Worm (Caenorhabditis elegans) whole organism, L1 larva: ENCODE data around the gene clec-83.

Experiments used
- C04F5.9 ChIP-seq: sonication (generic microtip); optimal IDR thresholded peaks from 2 replicates; lab custom pipeline; 2016; ENCODE audit warnings: missing genetic modification characterization, missing compliant biosample characterization
- C34B4.2 ChIP-seq: sonication (generic microtip); optimal IDR thresholded peaks from 2 replicates; lab custom pipeline; 2017; ENCODE audit warnings: mild to moderate bottlenecking, missing genetic modification characterization, missing compliant biosample characterization
- F16B12.6 ChIP-seq: fragments of 150-350 bp; optimal IDR thresholded peaks from 2 replicates; lab custom pipeline; 2014; ENCODE audit warnings: missing biosample characterization, missing genetic modification characterization
- aha-1 ChIP-seq: fragments of 150-350 bp; optimal IDR thresholded peaks from 2 replicates; lab custom pipeline; 2014; ENCODE audit warnings: missing biosample characterization, missing genetic modification characterization
- alr-1 ChIP-seq: fragments of 200-800 bp; sonication (Bioruptor generic); optimal IDR thresholded peaks from 2 replicates; lab custom pipeline; 2018; ENCODE audit warnings: borderline replicate concordance, mild to moderate bottlenecking, missing genetic modification characterization, missing compliant biosample characterization
- ceh-8 ChIP-seq: fragments of 200-800 bp; sonication (Bioruptor generic); optimal IDR thresholded peaks from 2 replicates; lab custom pipeline; 2018; ENCODE audit warnings: mild to moderate bottlenecking, missing genetic modification characterization, moderate library complexity, missing compliant biosample characterization
- ceh-82 ChIP-seq, 3 experiments: fragments of 150-350 bp in 1 of 3; sonication (generic microtip) in 2 of 3; optimal IDR thresholded peaks; 2 replicates each; lab custom pipeline; 2014 to 2017; ENCODE audit warnings: missing biosample characterization in 3 of 3, missing genetic modification characterization in 3 of 3
- ceh-88 ChIP-seq: fragments of 200-800 bp; sonication (Bioruptor generic); IDR thresholded peaks from 2 replicates; pipeline ENCODE4 v1.3.6; 2022; ENCODE audit warnings: missing genetic modification characterization, missing compliant biosample characterization
- ces-1 ChIP-seq: fragments of 150-350 bp; optimal IDR thresholded peaks from 2 replicates; lab custom pipeline; 2014; ENCODE audit warnings: missing biosample characterization, missing genetic modification reagents, missing genetic modification characterization
- dsc-1 ChIP-seq: sonication (generic microtip); optimal IDR thresholded peaks from 2 replicates; lab custom pipeline; 2016; ENCODE audit warnings: mild to moderate bottlenecking, missing genetic modification characterization, missing compliant biosample characterization
- efl-1 ChIP-seq, 4 experiments: fragments of 150-350 bp; optimal IDR thresholded peaks in 3 of 4; peaks in 1 of 4; 1 replicate in 1 of 4; 2 replicates in 3 of 4; lab custom pipeline; 2014; ENCODE audit warnings: missing biosample characterization in 2 of 4, missing genetic modification characterization in 2 of 4, missing genetic modification reagents in 2 of 4
- efl-3 ChIP-seq: fragments of 200-800 bp; sonication (Bioruptor generic); optimal IDR thresholded peaks from 2 replicates; lab custom pipeline; 2018; ENCODE audit warnings: mild to moderate bottlenecking, missing genetic modification characterization, missing compliant biosample characterization
- egl-13 ChIP-seq: sonication (generic microtip); optimal IDR thresholded peaks from 2 replicates; lab custom pipeline; 2016; ENCODE audit warnings: missing genotype, missing genetic modification reagents, missing genetic modification characterization, missing compliant biosample characterization
- elt-2 ChIP-seq: sonication (generic microtip); optimal IDR thresholded peaks from 2 replicates; lab custom pipeline; 2016; ENCODE audit warnings: missing genetic modification characterization, mild to moderate bottlenecking, inconsistent platforms, missing compliant biosample characterization, missing genetic modification reagents
- elt-3 ChIP-seq, 6 experiments: fragments of 150-350 bp in 1 of 6; sonication (generic microtip); optimal IDR thresholded peaks; 2 replicates each; lab custom pipeline; 2017 to 2018; ENCODE audit warnings: missing biosample characterization in 6 of 6, missing genetic modification characterization in 6 of 6, inconsistent platforms in 1 of 6
- fkh-4 ChIP-seq: sonication (generic microtip); optimal IDR thresholded peaks from 2 replicates; lab custom pipeline; 2016; ENCODE audit warnings: missing compliant biosample characterization, missing genetic modification characterization, borderline replicate concordance
- fkh-8 ChIP-seq: sonication (generic microtip); optimal IDR thresholded peaks from 2 replicates; lab custom pipeline; 2016; ENCODE audit warnings: mild to moderate bottlenecking, missing genetic modification characterization, missing compliant biosample characterization
- fos-1 ChIP-seq: fragments of 150-350 bp; optimal IDR thresholded peaks from 2 replicates; lab custom pipeline; 2014; ENCODE audit warnings: missing biosample characterization, missing genetic modification characterization
- irx-1 ChIP-seq: sonication (generic microtip); optimal IDR thresholded peaks from 2 replicates; lab custom pipeline; 2016; ENCODE audit warnings: missing genetic modification characterization, missing compliant biosample characterization
- lin-15B ChIP-seq: fragments of 150-350 bp; sonication (generic microtip); optimal IDR thresholded peaks from 3 replicates; lab custom pipeline; 2014; ENCODE audit warnings: missing biosample characterization, missing genetic modification characterization
- lin-35 ChIP-seq, 2 experiments: fragments of 150-350 bp; optimal IDR thresholded peaks; 2 replicates each; lab custom pipeline; 2014; ENCODE audit warnings: missing biosample characterization in 2 of 2, missing genetic modification characterization in 2 of 2, missing genetic modification reagents in 2 of 2
- lsy-2 ChIP-seq, 2 experiments: fragments of 150-350 bp; optimal IDR thresholded peaks; 2 replicates each; lab custom pipeline; 2014; ENCODE audit warnings: missing biosample characterization in 2 of 2, missing genetic modification characterization in 2 of 2
- mab-9 ChIP-seq: fragments of 200-800 bp; sonication (Bioruptor generic); IDR thresholded peaks from 2 replicates; pipeline ENCODE4 v1.3.6; 2022; ENCODE audit warnings: missing genetic modification reagents, missing genetic modification characterization, missing compliant biosample characterization
- nhr-11 ChIP-seq: fragments of 150-350 bp; optimal IDR thresholded peaks from 2 replicates; lab custom pipeline; 2014; ENCODE audit warnings: missing biosample characterization, missing genetic modification characterization
- nhr-12 ChIP-seq: sonication (generic microtip); optimal IDR thresholded peaks from 2 replicates; lab custom pipeline; 2017; ENCODE audit warnings: missing biosample characterization, missing genetic modification characterization
- nhr-20 ChIP-seq: sonication (generic microtip); optimal IDR thresholded peaks from 2 replicates; lab custom pipeline; 2016; ENCODE audit warnings: mild to moderate bottlenecking, missing genetic modification characterization, missing compliant biosample characterization
- nhr-237 ChIP-seq: fragments of 150-350 bp; optimal IDR thresholded peaks from 2 replicates; lab custom pipeline; 2014; ENCODE audit warnings: missing biosample characterization, missing genetic modification characterization
- nhr-71 ChIP-seq: sonication (generic microtip); optimal IDR thresholded peaks from 2 replicates; lab custom pipeline; 2016; ENCODE audit warnings: mild to moderate bottlenecking, missing genetic modification characterization, moderate library complexity, missing compliant biosample characterization
- nhr-76 ChIP-seq: sonication (generic microtip); optimal IDR thresholded peaks from 2 replicates; lab custom pipeline; 2017; ENCODE audit warnings: missing biosample characterization, missing genetic modification characterization
- nhr-77 ChIP-seq: fragments of 150-350 bp; optimal IDR thresholded peaks from 2 replicates; lab custom pipeline; 2014; ENCODE audit warnings: missing biosample characterization, missing genetic modification characterization
- nhr-84 ChIP-seq: sonication (generic microtip); optimal IDR thresholded peaks from 2 replicates; lab custom pipeline; 2017; ENCODE audit warnings: missing biosample characterization, missing genetic modification characterization
- nhr-85 ChIP-seq: sonication (generic microtip); peaks from one replicate; lab custom pipeline; 2016; ENCODE audit warnings: missing genetic modification characterization, inconsistent platforms, missing compliant biosample characterization
- nhr-90 ChIP-seq: sonication (generic microtip); optimal IDR thresholded peaks from 2 replicates; lab custom pipeline; 2016; ENCODE audit warnings: mild to moderate bottlenecking, missing genetic modification characterization, missing compliant biosample characterization; ENCODE audit not compliant: poor library complexity
- pax-3 ChIP-seq: fragments of 200-800 bp; sonication (Bioruptor generic); optimal IDR thresholded peaks from 2 replicates; lab custom pipeline; 2018; ENCODE audit warnings: mild to moderate bottlenecking, missing genetic modification characterization, moderate library complexity, missing compliant biosample characterization
- rnt-1 ChIP-seq: sonication (generic microtip); optimal IDR thresholded peaks from 2 replicates; lab custom pipeline; 2016; ENCODE audit warnings: mild to moderate bottlenecking, missing genetic modification characterization, moderate library complexity, missing compliant biosample characterization
- skn-1 ChIP-seq: fragments of 150-350 bp; optimal IDR thresholded peaks from 2 replicates; lab custom pipeline; 2014; ENCODE audit warnings: missing biosample characterization, missing genetic modification characterization
- snu-23 ChIP-seq: sonication (generic microtip); optimal IDR thresholded peaks from 2 replicates; lab custom pipeline; 2016; ENCODE audit warnings: missing genetic modification characterization, missing compliant biosample characterization
- sptf-1 ChIP-seq: fragments of 150-350 bp; optimal IDR thresholded peaks from 2 replicates; lab custom pipeline; 2014; ENCODE audit warnings: missing biosample characterization, missing genetic modification characterization
- sup-37 ChIP-seq: fragments of 200-800 bp; sonication (Bioruptor generic); optimal IDR thresholded peaks from 2 replicates; lab custom pipeline; 2018; ENCODE audit warnings: mild to moderate bottlenecking, missing genetic modification characterization, missing compliant biosample characterization
- swsn-7 ChIP-seq: sonication (generic microtip); optimal IDR thresholded peaks from 2 replicates; lab custom pipeline; 2016; ENCODE audit warnings: missing genetic modification characterization, missing compliant biosample characterization
- tlp-1 ChIP-seq: fragments of 150-350 bp; optimal IDR thresholded peaks from 2 replicates; lab custom pipeline; 2014; ENCODE audit warnings: missing biosample characterization, missing genetic modification characterization
- unc-98 ChIP-seq: fragments of 200-800 bp; sonication (Bioruptor generic); IDR thresholded peaks from 2 replicates; pipeline ENCODE4 v1.3.6; 2022; ENCODE audit warnings: missing genetic modification characterization, missing compliant biosample characterization
- vab-15 ChIP-seq: sonication (generic microtip); optimal IDR thresholded peaks from 2 replicates; lab custom pipeline; 2017; ENCODE audit warnings: missing genotype, mild to moderate bottlenecking, missing genetic modification characterization, missing compliant biosample characterization
- xbp-1 ChIP-seq: sonication (generic microtip); optimal IDR thresholded peaks from 2 replicates; lab custom pipeline; 2016; ENCODE audit warnings: missing genetic modification characterization, missing compliant biosample characterization
- zag-1 ChIP-seq: fragments of 150-350 bp; optimal IDR thresholded peaks from 2 replicates; lab custom pipeline; 2014; ENCODE audit warnings: missing biosample characterization, missing genetic modification characterization
- zip-4 ChIP-seq: fragments of 200-800 bp; sonication (Bioruptor generic); optimal IDR thresholded peaks from 2 replicates; lab custom pipeline; 2018; ENCODE audit warnings: mild to moderate bottlenecking, missing genetic modification characterization, moderate library complexity, missing compliant biosample characterization

clec-83 gene

ce11 chrIV:2854161-2854560, 12.9 kb upstream of the clec-83 start:
- peak; percentile 47 for TF ChIP-seq elt-2 (tag; lab: Kevin White, UChicago)
- TF ChIP-seq fkh-8 (tag; lab: Kevin White, UChicago): no peak
- no peak for TF ChIP-seq efl-1 (optimal IDR thresholded peaks at IDR 0.05; lab: Kevin White, UChicago)
- peak in 1 of 2 experiments; percentile 62 for TF ChIP-seq efl-1 (GFP tag; optimal IDR thresholded peaks at IDR 0.05 in 1 of 2; lab: Kevin White, UChicago)
- TF ChIP-seq, all 84 proteins: peak for 2

ce11 chrIV:2853164-2853563, 11.9 kb upstream of the clec-83 start, which contains the start of gene Y54G2A.49:
Y54G2A.49 (minus strand) TSS chrIV:2853264.
- TF ChIP-seq efl-3 (GFP tag; lab: Kevin White, UChicago) (no peak), swsn-7 (tag; lab: Kevin White, UChicago) (no peak), nhr-90 (tag; lab: Kevin White, UChicago) (no peak), ceh-8 (GFP tag; lab: Kevin White, UChicago) (no peak), irx-1 (tag; lab: Kevin White, UChicago) (no peak), nhr-76 (tag; lab: Kevin White, UChicago) (no peak), alr-1 (tag; lab: Kevin White, UChicago) (no peak), lsy-2 (tag; optimal IDR thresholded peaks at IDR 0.05; lab: Kevin White, UChicago) (no peak), pax-3 (tag; lab: Kevin White, UChicago) (no peak), sptf-1 (tag; lab: Kevin White, UChicago) (no peak)

- TF ChIP-seq vab-15 (no peak), alr-1 (tag; lab: Kevin White, UChicago) (no peak), efl-3 (GFP tag; lab: Kevin White, UChicago) (no peak), efl-1 (optimal IDR thresholded peaks at IDR 0.05; lab: Kevin White, UChicago) (no peak), efl-1 (GFP tag; optimal IDR thresholded peaks at IDR 0.05 in 1 of 2; lab: Kevin White, UChicago) (no peak), nhr-71 (tag; lab: Kevin White, UChicago) (no peak), nhr-11 (tag; lab: Kevin White, UChicago) (no peak), dsc-1 (no peak), fos-1 (tag; lab: Kevin White, UChicago) (no peak), unc-98 (no peak), mab-9 (no peak), C34B4.2 (tag; lab: Kevin White, UChicago) (no peak), nhr-85 (tag; lab: Kevin White, UChicago) (no peak), nhr-12 (no peak), nhr-84 (tag; lab: Kevin White, UChicago) (no peak), ces-1 (GFP tag; lab: Kevin White, UChicago) (no peak), ceh-88 (GFP tag; lab: Robert Waterston, UW) (no peak)
- TF ChIP-seq, all 84 proteins: peak for 0
Observed at ce11 chrIV:2851625-2852024, 10.4 kb upstream of the clec-83 start.

ce11 chrIV:2850586-2850985, 9.3 kb upstream of the clec-83 start, which contains the start of gene clec-85:
clec-85 (plus strand) TSS chrIV:2850886.
- no peak for TF ChIP-seq snu-23 (GFP tag; lab: Kevin White, UChicago)
- no peak for TF ChIP-seq sup-37 (GFP tag; lab: Kevin White, UChicago)
- TF ChIP-seq fkh-4 (tag; lab: Kevin White, UChicago): no peak
- no peak for TF ChIP-seq aha-1
- TF ChIP-seq zip-4 (GFP tag; lab: Kevin White, UChicago): no peak
- TF ChIP-seq ceh-82 (tag; optimal IDR thresholded peaks at IDR 0.05; lab: Kevin White, UChicago): no peak
- TF ChIP-seq, all 84 proteins: peak for 0

- TF ChIP-seq xbp-1 (tag; lab: Kevin White, UChicago): no peak
- TF ChIP-seq rnt-1 (tag; lab: Kevin White, UChicago): no peak
- no peak for TF ChIP-seq tlp-1 (tag; lab: Kevin White, UChicago)
- TF ChIP-seq nhr-76 (tag; lab: Kevin White, UChicago): no peak
- TF ChIP-seq zag-1: no peak
- no peak for TF ChIP-seq nhr-11 (tag; lab: Kevin White, UChicago)
- TF ChIP-seq lin-35 (GFP tag; optimal IDR thresholded peaks at IDR 0.05; lab: Kevin White, UChicago): no peak
- TF ChIP-seq F16B12.6 (tag; lab: Kevin White, UChicago): no peak
- TF ChIP-seq skn-1 (tag; lab: Kevin White, UChicago): no peak
- TF ChIP-seq nhr-90 (tag; lab: Kevin White, UChicago): no peak
- no peak for TF ChIP-seq nhr-237
- no peak for TF ChIP-seq nhr-77 (tag; lab: Kevin White, UChicago)
- TF ChIP-seq egl-13: no peak
- no peak for TF ChIP-seq elt-3 (tag; optimal IDR thresholded peaks at IDR 0.05; lab: Kevin White, UChicago)
- TF ChIP-seq C04F5.9 (tag; lab: Kevin White, UChicago): no peak
- no peak for TF ChIP-seq nhr-20
- no peak for TF ChIP-seq lin-15B
Observed at ce11 chrIV:2849269-2849668, 8.0 kb upstream of the clec-83 start.
